Fruit fly (Drosophila melanogaster) whole organism, embryonic: ENCODE data around the gene CG9132.
A peak's percentile ranks its signal among the peaks of the same experiment; 100 is the strongest.

Source experiments
- Abd-B ChIP-seq: fragments of 200-800 bp; sonication (Bioruptor generic); optimal IDR thresholded peaks from 2 replicates; lab custom pipeline; 2018; ENCODE audit warnings: missing biosample characterization, mild to moderate bottlenecking, missing genetic modification characterization, moderate library complexity
- CG10274 ChIP-seq: fragments of 200-800 bp; sonication (Bioruptor generic); optimal IDR thresholded peaks from 3 replicates; lab custom pipeline; 2017; ENCODE audit warnings: missing biosample characterization, mild to moderate bottlenecking, missing genetic modification characterization
- CG10543 ChIP-seq: fragments of 200-800 bp; sonication (Bioruptor generic); optimal IDR thresholded peaks from 3 replicates; lab custom pipeline; 2017; ENCODE audit warnings: missing biosample characterization, mild to moderate bottlenecking, missing genetic modification characterization, moderate library complexity
- CG10565 ChIP-seq: fragments of 200-800 bp; sonication (Bioruptor generic); optimal IDR thresholded peaks from 3 replicates; lab custom pipeline; 2016; ENCODE audit warnings: missing biosample characterization, mild to moderate bottlenecking, missing genetic modification characterization
- CG11398 ChIP-seq: fragments of 200-800 bp; sonication (Bioruptor generic); optimal IDR thresholded peaks from 2 replicates; lab custom pipeline; 2016; ENCODE audit warnings: missing biosample characterization, missing genetic modification characterization
- CG12769 ChIP-seq: fragments of 200-800 bp; sonication (Bioruptor generic); optimal IDR thresholded peaks from 2 replicates; lab custom pipeline; 2019; ENCODE audit warnings: missing biosample characterization, mild to moderate bottlenecking, missing genetic modification characterization, moderate library complexity
- CG15269 ChIP-seq: fragments of 200-800 bp; sonication (Bioruptor generic); optimal IDR thresholded peaks from 2 replicates; lab custom pipeline; 2018; ENCODE audit warnings: missing biosample characterization, mild to moderate bottlenecking, missing genetic modification characterization, moderate library complexity
- CG15514 ChIP-seq: fragments of 200-800 bp; sonication (Bioruptor generic); optimal IDR thresholded peaks from 3 replicates; lab custom pipeline; 2017; ENCODE audit warnings: missing biosample characterization, missing genetic modification characterization, mild to moderate bottlenecking, moderate library complexity, missing genetic modification reagents
- CG1603 ChIP-seq: fragments of 200-800 bp; sonication (Bioruptor generic); optimal IDR thresholded peaks from 2 replicates; lab custom pipeline; 2019; ENCODE audit warnings: missing biosample characterization, mild to moderate bottlenecking, missing genetic modification characterization, moderate library complexity
- CG18764 ChIP-seq: fragments of 200-800 bp; sonication (Bioruptor generic); optimal IDR thresholded peaks from 3 replicates; lab custom pipeline; 2016; ENCODE audit warnings: missing biosample characterization, missing genetic modification characterization
- CG2678 ChIP-seq: fragments of 200-800 bp; sonication (Bioruptor generic); optimal IDR thresholded peaks from 3 replicates; lab custom pipeline; 2019; ENCODE audit warnings: missing biosample characterization, mild to moderate bottlenecking, missing genetic modification characterization, moderate library complexity
- CG2875 ChIP-seq: fragments of 200-800 bp; sonication (Bioruptor generic); optimal IDR thresholded peaks from 2 replicates; lab custom pipeline; 2017; ENCODE audit warnings: missing biosample characterization, mild to moderate bottlenecking, missing genetic modification characterization, missing genetic modification reagents
- CG31441 ChIP-seq: fragments of 200-800 bp; sonication (Bioruptor generic); IDR thresholded peaks from 2 replicates; pipeline ENCODE4 v1.3.6; 2022; ENCODE audit warnings: missing biosample characterization, missing genetic modification characterization
- CG34376 ChIP-seq: fragments of 200-800 bp; sonication (Bioruptor generic); optimal IDR thresholded peaks from 2 replicates; lab custom pipeline; 2018; ENCODE audit warnings: missing biosample characterization, mild to moderate bottlenecking, missing genetic modification characterization
- CG4730 ChIP-seq: fragments of 200-800 bp; sonication (Bioruptor generic); IDR thresholded peaks from 2 replicates; pipeline ENCODE4 v1.3.6; 2022; ENCODE audit warnings: missing biosample characterization, missing genetic modification characterization
- CG6175 ChIP-seq: fragments of 200-800 bp; sonication (Bioruptor generic); IDR thresholded peaks from 3 replicates; pipeline ENCODE4 v1.3.6; 2022; ENCODE audit warnings: missing biosample characterization, missing genetic modification characterization
- CG6689 ChIP-seq: fragments of 200-800 bp; sonication (Bioruptor generic); IDR thresholded peaks from 2 replicates; pipeline ENCODE4 v1.3.6; 2022; ENCODE audit warnings: missing biosample characterization, missing genetic modification characterization
- CG8290 ChIP-seq, 3 experiments: fragments of 200-800 bp; sonication (Bioruptor generic); optimal IDR thresholded peaks; 2 replicates each; lab custom pipeline; 2016 to 2019; ENCODE audit warnings: missing biosample characterization in 3 of 3, missing genetic modification characterization in 3 of 3, mild to moderate bottlenecking in 2 of 3, moderate library complexity in 1 of 3
- Dip3 ChIP-seq: fragments of 200-800 bp; sonication (Bioruptor generic); optimal IDR thresholded peaks from 3 replicates; lab custom pipeline; 2016; ENCODE audit warnings: missing biosample characterization, missing genetic modification characterization
- E2f2 ChIP-seq: fragments of 200-800 bp; sonication (Bioruptor generic); IDR thresholded peaks from 2 replicates; pipeline ENCODE4 v1.3.6; 2022; ENCODE audit warnings: missing biosample characterization, missing genetic modification characterization
- Hr51 ChIP-seq, 2 experiments: fragments of 200-800 bp; sonication (Bioruptor generic); optimal IDR thresholded peaks; 2 replicates in 1 of 2; 3 replicates in 1 of 2; lab custom pipeline; 2016 to 2018; ENCODE audit warnings: missing biosample characterization in 2 of 2, missing genetic modification characterization in 2 of 2, mild to moderate bottlenecking in 1 of 2, moderate library complexity in 1 of 2
- Optix ChIP-seq: fragments of 200-800 bp; sonication (Bioruptor generic); IDR thresholded peaks from 3 replicates; pipeline ENCODE4 v1.3.6; 2022; ENCODE audit warnings: missing biosample characterization, missing genetic modification characterization
- Usf ChIP-seq: fragments of 200-800 bp; sonication (Bioruptor generic); optimal IDR thresholded peaks from 2 replicates; lab custom pipeline; 2017; ENCODE audit warnings: missing genotype, missing biosample characterization, missing genetic modification characterization
- abd-A ChIP-seq: fragments of 200-800 bp; sonication (Bioruptor generic); optimal IDR thresholded peaks from 3 replicates; lab custom pipeline; 2019; ENCODE audit warnings: missing biosample characterization, mild to moderate bottlenecking, missing genetic modification characterization, moderate library complexity
- ase ChIP-seq: fragments of 200-800 bp; sonication (Bioruptor generic); IDR thresholded peaks from 3 replicates; pipeline ENCODE4 v1.3.6; 2022; ENCODE audit warnings: missing biosample characterization, missing genetic modification characterization
- bsh ChIP-seq, 2 experiments: fragments of 200-800 bp; sonication (Bioruptor generic); optimal IDR thresholded peaks; 2 replicates each; lab custom pipeline; 2017 to 2018; ENCODE audit warnings: mild to moderate bottlenecking in 2 of 2, missing biosample characterization in 2 of 2, missing genetic modification characterization in 2 of 2, moderate library complexity in 1 of 2
- chinmo ChIP-seq: fragments of 200-800 bp; sonication (Bioruptor generic); IDR thresholded peaks from 4 replicates; pipeline ENCODE4 v1.3.6; 2022; ENCODE audit warnings: missing biosample characterization, missing genetic modification characterization; ENCODE audit not compliant: partially characterized antibody
- chm ChIP-seq: fragments of 200-800 bp; sonication (Bioruptor generic); IDR thresholded peaks from 2 replicates; pipeline ENCODE4 v1.3.6; 2022; ENCODE audit warnings: missing biosample characterization, missing genetic modification characterization
- cwo ChIP-seq: fragments of 200-800 bp; sonication (Bioruptor generic); optimal IDR thresholded peaks from 3 replicates; lab custom pipeline; 2017; ENCODE audit warnings: missing biosample characterization, missing genetic modification characterization, mild to moderate bottlenecking, moderate library complexity, missing genetic modification reagents
- da ChIP-seq: fragments of 200-800 bp; sonication (Bioruptor generic); optimal IDR thresholded peaks from 2 replicates; lab custom pipeline; 2016; ENCODE audit warnings: missing biosample characterization, missing genetic modification characterization
- fru ChIP-seq: fragments of >200 bp; optimal IDR thresholded peaks from 2 replicates; lab custom pipeline; 2017
- gem ChIP-seq: fragments of 200-800 bp; sonication (Bioruptor generic); optimal IDR thresholded peaks from 2 replicates; lab custom pipeline; 2019; ENCODE audit warnings: missing biosample characterization, mild to moderate bottlenecking, missing genetic modification characterization, moderate library complexity
- grau ChIP-seq: fragments of 200-800 bp; optimal IDR thresholded peaks from 3 replicates; lab custom pipeline; 2019; ENCODE audit warnings: missing biosample characterization, mild to moderate bottlenecking, missing genetic modification characterization, moderate library complexity
- gsb ChIP-seq: fragments of 200-800 bp; sonication (Bioruptor generic); IDR thresholded peaks from 2 replicates; pipeline ENCODE4 v1.3.6; 2022; ENCODE audit warnings: missing biosample characterization, missing genetic modification characterization
- h ChIP-seq: fragments of >200 bp; optimal IDR thresholded peaks from 2 replicates; lab custom pipeline; 2017
- knrl ChIP-seq: fragments of 200-800 bp; sonication (Bioruptor generic); IDR thresholded peaks from 3 replicates; pipeline ENCODE4 v1.3.6; 2022; ENCODE audit warnings: missing biosample characterization, missing genetic modification characterization; ENCODE audit not compliant: partially characterized antibody
- lmd ChIP-seq: fragments of 200-800 bp; sonication (Bioruptor generic); IDR thresholded peaks from 2 replicates; pipeline ENCODE4 v1.3.6; 2022; ENCODE audit warnings: missing biosample characterization, missing genetic modification characterization
- sd ChIP-seq: fragments of 200-800 bp; sonication (Bioruptor generic); optimal IDR thresholded peaks from 3 replicates; lab custom pipeline; 2018; ENCODE audit warnings: missing biosample characterization, mild to moderate bottlenecking, missing genetic modification characterization, moderate library complexity
- sens ChIP-seq: fragments of 200-800 bp; sonication (Bioruptor generic); peaks from one replicate; lab custom pipeline; 2016; ENCODE audit warnings: missing biosample characterization, missing genetic modification characterization
- stwl ChIP-seq: fragments of 200-800 bp; sonication (Bioruptor generic); optimal IDR thresholded peaks from 3 replicates; lab custom pipeline; 2018; ENCODE audit warnings: missing biosample characterization, mild to moderate bottlenecking, missing genetic modification characterization, moderate library complexity
- sug ChIP-seq: fragments of 200-800 bp; optimal IDR thresholded peaks from 2 replicates; lab custom pipeline; 2019; ENCODE audit warnings: missing biosample characterization, mild to moderate bottlenecking, missing genetic modification characterization, moderate library complexity
- tll ChIP-seq, 2 experiments: fragments of 200-800 bp in 1 of 2; fragments of >200 bp in 1 of 2; sonication (Bioruptor generic) in 1 of 2; optimal IDR thresholded peaks; 2 replicates each; lab custom pipeline; 2017 to 2019; ENCODE audit warnings: missing biosample characterization in 2 of 2, missing genetic modification characterization in 2 of 2, mild to moderate bottlenecking in 1 of 2, moderate library complexity in 1 of 2
- unpg ChIP-seq: fragments of 200-800 bp; sonication (Bioruptor generic); optimal IDR thresholded peaks from 3 replicates; lab custom pipeline; 2018; ENCODE audit warnings: missing biosample characterization, mild to moderate bottlenecking, missing genetic modification characterization, moderate library complexity
- vnd ChIP-seq: fragments of 200-800 bp; sonication (Bioruptor generic); IDR thresholded peaks from 3 replicates; pipeline ENCODE4 v1.3.6; 2022; ENCODE audit warnings: missing biosample characterization, missing genetic modification characterization; ENCODE audit not compliant: partially characterized antibody

Gene CG9132

dm6 chrX:16833097-16833496 is 32.6 kb upstream of the CG9132 start (continued):
- TF ChIP-seq CG12769 (tag; lab: Kevin White, UChicago) = peak; percentile 78

- no peak for TF ChIP-seq lmd
- TF ChIP-seq stwl (tag; lab: Kevin White, UChicago) = no peak
- TF ChIP-seq Abd-B (GFP tag; lab: Kevin White, UChicago) = no peak
- no peak for TF ChIP-seq E2f2 (GFP tag; lab: Robert Waterston, UW)
- no peak for TF ChIP-seq CG10565 (GFP tag; lab: Kevin White, UChicago)
- no peak for TF ChIP-seq gsb
- no peak for TF ChIP-seq CG10543 (GFP tag; lab: Kevin White, UChicago)
- no peak for TF ChIP-seq knrl (GFP tag; lab: Robert Waterston, UW)
- TF ChIP-seq sug (tag; lab: Kevin White, UChicago) = no peak
- TF ChIP-seq CG18764 = no peak
- TF ChIP-seq vnd = no peak
These were observed 31.3 kb upstream of the CG9132 start for dm6 chrX:16831848-16832247.

- TF ChIP-seq sens (GFP tag; lab: Kevin White, UChicago) = peak; percentile 74
- no peak for TF ChIP-seq Dip3
These were observed 29.6 kb upstream of the CG9132 start for dm6 chrX:16830081-16830480.

dm6 chrX:16829439-16830028 is 29.0 kb upstream of the CG9132 start:
- TF ChIP-seq cwo (peak; percentile 59), unpg (peak; percentile 34), Usf (no peak), da (no peak), gsb (no peak), gem (tag; lab: Kevin White, UChicago) (peak; percentile 39), chinmo (GFP tag; lab: Robert Waterston, UW) (0 out of 4 replicates have a peak, but pooled peaks have one; percentile 20), CG2875 (GFP tag; lab: Kevin White, UChicago) (no peak), CG11398 (GFP tag; lab: Kevin White, UChicago) (no peak), Optix (GFP tag; lab: Robert Waterston, UW) (no peak), CG4730 (GFP tag; lab: Robert Waterston, UW) (0 out of 2 replicates have a peak, but pooled peaks have one; percentile 13), sens (GFP tag; lab: Kevin White, UChicago) (peak; percentile 42), CG6689 (GFP tag; lab: Robert Waterston, UW) (0 out of 2 replicates have a peak, but pooled peaks have one; percentile 29), CG10274 (GFP tag; lab: Kevin White, UChicago) (no peak), bsh (GFP tag; optimal IDR thresholded peaks at IDR 0.05; lab: Kevin White, UChicago) (peak in 1 of 2 experiments; percentile 12), CG31441 (0 out of 2 replicates have a peak, but pooled peaks have one; percentile 27), grau (peak; percentile 13), CG15269 (tag; lab: Kevin White, UChicago) (peak; percentile 41), chm (GFP tag; lab: Robert Waterston, UW) (no peak), abd-A (no peak), h (lab: Kevin White, UChicago) (no peak), Hr51 (GFP tag; optimal IDR thresholded peaks at IDR 0.05; lab: Kevin White, UChicago) (peak in 1 of 2 experiments; percentile 46), fru (lab: Kevin White, UChicago) (no peak), CG8290 (GFP tag; optimal IDR thresholded peaks at IDR 0.05; lab: Kevin White, UChicago) (no peak), CG8290 (tag; optimal IDR thresholded peaks at IDR 0.05; lab: Kevin White, UChicago) (no peak), CG34376 (GFP tag; lab: Kevin White, UChicago) (peak; percentile 44), sd (tag; lab: Kevin White, UChicago) (peak; percentile 5), ase (GFP tag; lab: Robert Waterston, UW) (no peak), CG1603 (tag; lab: Kevin White, UChicago) (no peak), CG6175 (GFP tag; lab: Robert Waterston, UW) (no peak), tll (GFP tag; optimal IDR thresholded peaks at IDR 0.05; lab: Kevin White, UChicago) (no peak), CG15514 (peak; percentile 4), CG2678 (peak; percentile 44)
